Fruit fly (Drosophila melanogaster): ENCODE measurements around the gene Eig71Ej.
A peak's percentile ranks its signal among the peaks of the same experiment; 100 is the strongest.

Gene Eig71Ej

DNA sequence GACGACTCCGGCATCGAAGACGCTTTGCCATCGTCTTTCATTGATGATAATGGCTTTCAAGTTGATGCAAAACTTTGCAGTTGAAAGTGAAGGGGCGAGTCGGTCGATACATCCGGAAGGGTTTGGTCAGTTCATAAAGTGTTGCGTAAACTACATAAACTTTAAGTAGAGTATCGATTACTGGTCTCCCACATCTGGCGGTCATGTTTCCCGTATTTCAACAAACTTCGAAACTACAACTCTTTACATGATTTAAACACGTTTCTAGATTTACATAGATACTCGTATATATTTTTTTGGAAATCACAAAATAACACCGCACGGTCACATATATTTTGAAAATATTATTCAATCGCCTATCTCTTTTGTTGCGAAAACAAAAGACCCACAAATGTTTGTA lies 27.0 kb upstream of the Eig71Ej start, which contains the start of gene CG34452:
TSS of gene CG34452 (minus strand) at position 101 of the 400 bp plus-strand sequence.
- TF ChIP-seq Hr78 (GFP tag; optimal IDR thresholded peaks at IDR 0.05), result no peak
- no peak for TF ChIP-seq sv (GFP tag; optimal IDR thresholded peaks at IDR 0.05)
- TF ChIP-seq pan (optimal IDR thresholded peaks at IDR 0.05), result no peak
- TF ChIP-seq psq (GFP tag; optimal IDR thresholded peaks at IDR 0.05), result no peak
- TF ChIP-seq dsf (GFP tag; optimal IDR thresholded peaks at IDR 0.05; ENCODE audit: borderline replicate concordance), result no peak
- no peak for TF ChIP-seq Jra (GFP tag; optimal IDR thresholded peaks at IDR 0.05)
- TF ChIP-seq usp (GFP tag; optimal IDR thresholded peaks at IDR 0.05), result no peak
- no peak for TF ChIP-seq rgr (GFP tag; optimal IDR thresholded peaks at IDR 0.05)
- no peak for TF ChIP-seq Hr83 (GFP tag; optimal IDR thresholded peaks at IDR 0.05; ENCODE audit: poor library complexity, severe bottlenecking)

dm6 chr3L:15684017-15684416 lies 23.2 kb upstream of the Eig71Ej start:
- TF ChIP-seq tai (GFP tag; optimal IDR thresholded peaks at IDR 0.05), result no peak
- peak; percentile 43 for TF ChIP-seq Dif (GFP tag; optimal IDR thresholded peaks at IDR 0.05; ENCODE audit: partially characterized antibody)
- TF ChIP-seq brk (GFP tag; optimal IDR thresholded peaks at IDR 0.05), result no peak
- TF ChIP-seq GATAd (GFP tag; optimal IDR thresholded peaks at IDR 0.05), result no peak
- peak in 1 of 2 experiments; percentile 59 for TF ChIP-seq dl (GFP tag; optimal IDR thresholded peaks at IDR 0.05; ENCODE audit: insufficient read depth in 1 of 2, partially characterized antibody in 2 of 2)
- TF ChIP-seq rgr (GFP tag; optimal IDR thresholded peaks at IDR 0.05), result no peak
- no peak for TF ChIP-seq Rel (GFP tag; optimal IDR thresholded peaks at IDR 0.05)
- TF ChIP-seq Rel (tag; optimal IDR thresholded peaks at IDR 0.05), result no peak
- TF ChIP-seq OdsH (GFP tag; optimal IDR thresholded peaks at IDR 0.05), result no peak
- TF ChIP-seq psq (GFP tag; optimal IDR thresholded peaks at IDR 0.05), result no peak
- no peak for TF ChIP-seq Myc (optimal IDR thresholded peaks at IDR 0.05)
- TF ChIP-seq HLH106 (tag; optimal IDR thresholded peaks at IDR 0.05), result no peak
- no peak for TF ChIP-seq lola (GFP tag; optimal IDR thresholded peaks at IDR 0.05)
- TF ChIP-seq CG9705 (GFP tag; optimal IDR thresholded peaks at IDR 0.05), result no peak
- TF ChIP-seq woc (GFP tag; optimal IDR thresholded peaks at IDR 0.05), result no peak
- TF ChIP-seq Vsx2 (GFP tag; optimal IDR thresholded peaks at IDR 0.05; ENCODE audit: partially characterized antibody), result peak; percentile 43
- no peak for TF ChIP-seq N (GFP tag; optimal IDR thresholded peaks at IDR 0.05)
- no peak for TF ChIP-seq CG32264 (GFP tag; optimal IDR thresholded peaks at IDR 0.05)
- TF ChIP-seq pan (optimal IDR thresholded peaks at IDR 0.05), result no peak
- no peak for TF ChIP-seq br (GFP tag; optimal IDR thresholded peaks at IDR 0.05)

dm6 chr3L:15683345-15683922 lies 22.6 kb upstream of the Eig71Ej start, which contains the start of the genes CG7579 and Pgant8:
Gene CG7579, minus strand, starts transcription at chr3L:15683445.
Gene Pgant8, plus strand, starts transcription at chr3L:15683872.
- TF ChIP-seq Rel (GFP tag; optimal IDR thresholded peaks at IDR 0.05) (no peak), Rel (tag; optimal IDR thresholded peaks at IDR 0.05) (no peak)

DNA sequence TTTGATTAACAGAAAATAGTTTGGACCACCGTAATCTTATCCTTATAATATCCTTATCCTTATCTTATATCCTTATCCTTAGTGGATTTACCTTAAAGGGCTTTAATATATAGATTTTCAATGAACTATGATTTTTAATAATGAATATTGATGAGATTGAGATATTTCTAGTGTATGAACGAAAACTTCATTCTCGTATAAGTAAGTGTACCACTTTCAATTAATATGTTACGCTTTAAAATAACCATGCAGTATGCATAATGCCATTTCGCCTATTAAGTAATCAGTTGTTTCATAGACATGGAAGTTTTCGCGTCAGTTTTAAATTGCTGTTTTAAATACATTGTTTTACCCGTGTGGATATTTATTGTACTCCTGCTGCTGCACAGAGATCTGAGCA lies 18.6 kb upstream of the Eig71Ej start, which contains the start of gene CG7304:
TSS of gene CG7304 (plus strand) at position 301 of the 400 bp plus-strand sequence.
- TF ChIP-seq GATAd (GFP tag; optimal IDR thresholded peaks at IDR 0.05) (no peak), dl (GFP tag; optimal IDR thresholded peaks at IDR 0.05; ENCODE audit: insufficient read depth in 1 of 2, partially characterized antibody in 2 of 2) (no peak), Dfd (GFP tag; optimal IDR thresholded peaks at IDR 0.05) (no peak), foxo (GFP tag; optimal IDR thresholded peaks at IDR 0.05) (no peak), CrebA (GFP tag; optimal IDR thresholded peaks at IDR 0.05; ENCODE audit: borderline replicate concordance) (no peak), jim (GFP tag; optimal IDR thresholded peaks at IDR 0.05) (no peak)

dm6 chr3L:15678284-15678683 lies 17.5 kb upstream of the Eig71Ej start:
- TF ChIP-seq Mio (GFP tag; optimal IDR thresholded peaks at IDR 0.05) (no peak), sage (GFP tag; optimal IDR thresholded peaks at IDR 0.05) (no peak), OdsH (GFP tag; optimal IDR thresholded peaks at IDR 0.05) (no peak), usp (GFP tag; optimal IDR thresholded peaks at IDR 0.05) (no peak), Dif (GFP tag; optimal IDR thresholded peaks at IDR 0.05; ENCODE audit: partially characterized antibody) (no peak), pan (optimal IDR thresholded peaks at IDR 0.05) (no peak), psq (GFP tag; optimal IDR thresholded peaks at IDR 0.05) (no peak), Hr78 (GFP tag; optimal IDR thresholded peaks at IDR 0.05) (no peak), Vsx2 (GFP tag; optimal IDR thresholded peaks at IDR 0.05; ENCODE audit: partially characterized antibody) (no peak), Hr83 (GFP tag; optimal IDR thresholded peaks at IDR 0.05; ENCODE audit: poor library complexity, severe bottlenecking) (no peak), fru (GFP tag; optimal IDR thresholded peaks at IDR 0.05) (no peak), rgr (GFP tag; optimal IDR thresholded peaks at IDR 0.05) (no peak)
